Fruit fly (Drosophila melanogaster): ENCODE results near the gene CG31131.

DNA sequence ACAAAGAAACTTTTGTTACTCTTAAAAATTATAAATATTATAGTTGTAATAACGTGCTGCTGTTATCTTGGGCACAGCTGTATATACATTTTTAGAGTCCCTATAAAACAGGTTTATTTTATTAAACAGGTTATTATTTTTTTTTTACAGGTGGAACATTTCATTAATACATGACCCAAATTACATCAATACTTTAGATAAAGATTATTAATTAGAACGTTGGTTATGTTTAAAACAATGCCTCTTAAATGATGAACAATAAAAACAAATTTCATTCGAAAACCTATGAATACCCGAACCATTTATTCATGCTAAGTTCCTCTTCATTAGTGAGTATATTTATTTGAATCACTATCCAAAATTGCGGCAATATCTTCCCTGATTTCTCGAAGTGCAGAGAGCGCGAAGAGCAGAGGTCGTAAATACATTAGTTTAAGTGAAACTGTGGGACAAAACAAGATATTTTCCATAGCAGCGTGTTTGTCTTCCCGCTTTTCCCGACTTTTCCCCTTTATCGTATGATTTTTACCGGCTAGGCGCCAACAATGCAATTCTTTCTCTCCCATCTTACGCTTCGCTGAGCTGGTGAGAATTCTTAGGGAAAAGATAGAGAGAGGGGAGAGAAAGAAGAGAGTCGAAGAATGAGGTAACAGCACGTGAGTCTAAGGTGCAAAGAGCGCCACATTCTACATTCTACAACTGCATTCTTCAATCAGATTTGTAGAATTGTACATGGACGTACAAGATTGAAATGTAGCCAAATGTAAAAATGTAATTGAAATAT lies 25.8 kb upstream of the CG31131 start:
- TF ChIP-seq psq (optimal IDR thresholded peaks at IDR 0.05) (no peak), ttk (optimal IDR thresholded peaks at IDR 0.05) (no peak), Sin3A (optimal IDR thresholded peaks at IDR 0.05) (no peak), h (optimal IDR thresholded peaks at IDR 0.05) (no peak), insv (optimal IDR thresholded peaks at IDR 0.05) (no peak)
